Fruit fly (Drosophila melanogaster): ENCODE results near the gene vsg.

- TF ChIP-seq CG9705 (GFP tag; optimal IDR thresholded peaks at IDR 0.05) (no peak), fru (GFP tag; optimal IDR thresholded peaks at IDR 0.05) (no peak), Hr83 (GFP tag; optimal IDR thresholded peaks at IDR 0.05; ENCODE audit: poor library complexity, severe bottlenecking) (no peak), h (GFP tag; optimal IDR thresholded peaks at IDR 0.05) (peak; percentile 42)
Measured at dm6 chr3L:9678007-9678497, 36.1 kb upstream of the vsg start.

Measured in whole organism, wandering third instar larva.